Worm (Caenorhabditis elegans): ENCODE results near the gene pitr-4.

ce11 chrV:9677977-9678376, 16.6 kb upstream of the pitr-4 start, which contains the start of gene cthd-1:
- no peak for TF ChIP-seq ceh-36 (tag; optimal IDR thresholded peaks at IDR 0.05)
- TF ChIP-seq scrt-1 (GFP tag; IDR thresholded peaks at IDR 0.05) = no peak
- no peak for TF ChIP-seq ama-1 (optimal IDR thresholded peaks at IDR 0.05)
